Worm (Caenorhabditis elegans) whole organism, L1 larva: ENCODE results near the gene B0024.4.

Experiments
- ama-1 ChIP-seq: fragments of 150-350 bp; optimal IDR thresholded peaks from 2 replicates; lab custom pipeline; 2014
- pag-3 ChIP-seq: sonication (generic microtip); optimal IDR thresholded peaks from 2 replicates; lab custom pipeline; 2017; ENCODE audit warnings: missing genetic modification characterization, mild to moderate bottlenecking, missing compliant biosample characterization, antibody characterized with exemption, borderline replicate concordance; ENCODE audit not compliant: insufficient read depth

DNA sequence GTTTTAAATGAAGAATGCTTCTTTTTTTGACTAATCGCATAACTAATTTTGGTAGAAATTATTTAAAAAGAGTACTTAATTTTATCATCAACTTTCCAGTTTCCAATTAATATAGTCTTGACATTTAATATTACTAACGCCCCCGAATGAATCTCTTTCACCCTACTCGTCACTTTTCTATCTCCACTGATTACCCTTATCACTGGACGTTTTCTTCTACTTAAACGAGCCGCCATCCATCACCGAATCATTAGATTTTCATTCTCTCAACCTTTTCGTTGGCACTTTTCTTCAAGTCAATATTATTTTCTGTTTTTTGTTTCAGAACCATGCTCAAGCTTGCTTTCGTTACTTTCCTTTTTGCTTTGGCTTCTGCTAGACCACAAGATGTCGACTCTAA lies 19.6 kb upstream of the B0024.4 start, which contains the start of gene lys-1:
- no peak for TF ChIP-seq ama-1 (lab: Kevin White, UChicago)
- TF ChIP-seq pag-3: no peak
